Fruit fly (Drosophila melanogaster) whole organism, embryonic: ENCODE results near the gene CG42500.

Source experiments
- ATbp ChIP-seq: fragments of 200-800 bp; sonication (Bioruptor generic); optimal IDR thresholded peaks from 2 replicates; lab custom pipeline; 2017; ENCODE audit warnings: missing biosample characterization, mild to moderate bottlenecking, missing genetic modification characterization, missing genetic modification reagents
- Abd-B ChIP-seq: fragments of 200-800 bp; sonication (Bioruptor generic); optimal IDR thresholded peaks from 2 replicates; lab custom pipeline; 2018; ENCODE audit warnings: missing biosample characterization, mild to moderate bottlenecking, missing genetic modification characterization, moderate library complexity
- CG10267 ChIP-seq: fragments of 200-800 bp; sonication (Bioruptor generic); optimal IDR thresholded peaks from 2 replicates; lab custom pipeline; 2018; ENCODE audit warnings: missing biosample characterization, mild to moderate bottlenecking, missing genetic modification characterization, moderate library complexity
- CG11247 ChIP-seq: fragments of 200-800 bp; sonication (Bioruptor generic); IDR thresholded peaks from 2 replicates; pipeline ENCODE4 v1.3.6; 2022; ENCODE audit warnings: missing biosample characterization, missing genetic modification characterization
- CG12942 ChIP-seq: fragments of 200-800 bp; sonication (Bioruptor generic); optimal IDR thresholded peaks from 3 replicates; lab custom pipeline; 2016; ENCODE audit warnings: missing biosample characterization, missing genetic modification characterization
- CG13424 ChIP-seq: fragments of 200-800 bp; sonication (Bioruptor generic); optimal IDR thresholded peaks from 2 replicates; lab custom pipeline; 2019; ENCODE audit warnings: missing biosample characterization, mild to moderate bottlenecking, missing genetic modification characterization, moderate library complexity
- CG15269 ChIP-seq: fragments of 200-800 bp; sonication (Bioruptor generic); optimal IDR thresholded peaks from 2 replicates; lab custom pipeline; 2018; ENCODE audit warnings: missing biosample characterization, mild to moderate bottlenecking, missing genetic modification characterization, moderate library complexity
- CG18476 ChIP-seq: fragments of 200-800 bp; sonication (Bioruptor generic); optimal IDR thresholded peaks from 2 replicates; lab custom pipeline; 2016; ENCODE audit warnings: missing biosample characterization, mild to moderate bottlenecking, missing genetic modification characterization
- CG18764 ChIP-seq: fragments of 200-800 bp; sonication (Bioruptor generic); optimal IDR thresholded peaks from 3 replicates; lab custom pipeline; 2016; ENCODE audit warnings: missing biosample characterization, missing genetic modification characterization
- CG6272 ChIP-seq: fragments of 200-800 bp; sonication (Bioruptor generic); IDR thresholded peaks from 2 replicates; pipeline ENCODE4 v1.3.6; 2022; ENCODE audit warnings: missing biosample characterization, missing genetic modification characterization
- CG6791 ChIP-seq: fragments of 200-800 bp; sonication (Bioruptor generic); IDR thresholded peaks from 3 replicates; pipeline ENCODE4 v1.3.6; 2022; ENCODE audit warnings: missing biosample characterization, missing genetic modification characterization; ENCODE audit not compliant: partially characterized antibody
- CG6854 ChIP-seq: fragments of 200-800 bp; sonication (Bioruptor generic); optimal IDR thresholded peaks from 3 replicates; lab custom pipeline; 2017; ENCODE audit warnings: missing biosample characterization, mild to moderate bottlenecking, missing genetic modification characterization
- CG8944 ChIP-seq: fragments of 200-800 bp; sonication (Bioruptor generic); optimal IDR thresholded peaks from 3 replicates; lab custom pipeline; 2016; ENCODE audit warnings: missing biosample characterization, missing genetic modification characterization
- CTCF ChIP-seq: fragments of 200-800 bp; sonication (Bioruptor generic); optimal IDR thresholded peaks from 2 replicates; lab custom pipeline; 2017; ENCODE audit warnings: missing biosample characterization, mild to moderate bottlenecking, missing genetic modification characterization, moderate library complexity
- D19A ChIP-seq: fragments of 200-800 bp; optimal IDR thresholded peaks from 3 replicates; lab custom pipeline; 2019; ENCODE audit warnings: missing biosample characterization, mild to moderate bottlenecking, missing genetic modification characterization, moderate library complexity
- Dll ChIP-seq: fragments of 200-800 bp; sonication (Bioruptor generic); IDR thresholded peaks from 4 replicates; pipeline ENCODE4 v1.3.6; 2022; ENCODE audit warnings: missing biosample characterization, missing genetic modification characterization; ENCODE audit not compliant: partially characterized antibody
- Drgx ChIP-seq: fragments of 200-800 bp; sonication (Bioruptor generic); IDR thresholded peaks from 2 replicates; pipeline ENCODE4 v1.3.6; 2022; ENCODE audit warnings: missing biosample characterization, missing genetic modification characterization
- E2f2 ChIP-seq: fragments of 200-800 bp; sonication (Bioruptor generic); IDR thresholded peaks from 2 replicates; pipeline ENCODE4 v1.3.6; 2022; ENCODE audit warnings: missing biosample characterization, missing genetic modification characterization
- ERR ChIP-seq: fragments of 200-800 bp; sonication (Bioruptor generic); optimal IDR thresholded peaks from 2 replicates; lab custom pipeline; 2016; ENCODE audit warnings: missing biosample characterization, missing genetic modification characterization
- HLH4C ChIP-seq: fragments of 200-800 bp; sonication (Bioruptor generic); IDR thresholded peaks from 3 replicates; pipeline ENCODE4 v1.3.6; 2022; ENCODE audit warnings: missing biosample characterization, missing genetic modification characterization; ENCODE audit not compliant: partially characterized antibody
- HmgD ChIP-seq: fragments of 200-800 bp; sonication (Bioruptor generic); optimal IDR thresholded peaks from 3 replicates; lab custom pipeline; 2016; ENCODE audit warnings: missing biosample characterization, missing genetic modification characterization
- Kr ChIP-seq: fragments of 200-800 bp; sonication (Bioruptor generic); optimal IDR thresholded peaks from 2 replicates; lab custom pipeline; 2017; ENCODE audit warnings: missing biosample characterization, mild to moderate bottlenecking, missing genetic modification characterization
- Lhr ChIP-seq: fragments of 200-800 bp; sonication (Bioruptor generic); optimal IDR thresholded peaks from 3 replicates; lab custom pipeline; 2017; ENCODE audit warnings: mild to moderate bottlenecking, missing biosample characterization, missing genetic modification reagents, missing genetic modification characterization
- Med ChIP-seq: fragments of 200-800 bp; sonication (Bioruptor generic); peaks from one replicate; lab custom pipeline; 2016; ENCODE audit warnings: missing biosample characterization, missing genetic modification characterization, mild to moderate bottlenecking, inconsistent platforms, moderate library complexity
- Nf-YA ChIP-seq: fragments of 200-800 bp; sonication (Bioruptor generic); IDR thresholded peaks from 2 replicates; pipeline ENCODE4 v1.3.6; 2022; ENCODE audit warnings: missing biosample characterization, missing genetic modification characterization
- Nf-YC ChIP-seq: fragments of 200-800 bp; optimal IDR thresholded peaks from 3 replicates; lab custom pipeline; 2019; ENCODE audit warnings: missing biosample characterization, mild to moderate bottlenecking, missing genetic modification characterization, moderate library complexity
- Oaz ChIP-seq: fragments of 200-800 bp; sonication (Bioruptor generic); IDR thresholded peaks from 2 replicates; pipeline ENCODE4 v1.3.6; 2022; ENCODE audit warnings: missing biosample characterization, missing genetic modification characterization
- Ravus ChIP-seq: fragments of 200-800 bp; sonication (Bioruptor generic); IDR thresholded peaks from 2 replicates; pipeline ENCODE4 v1.3.6; 2022; ENCODE audit warnings: missing biosample characterization, missing genetic modification characterization
- Rfx ChIP-seq: fragments of 200-800 bp; sonication (Bioruptor generic); IDR thresholded peaks from 2 replicates; pipeline ENCODE4 v1.3.6; 2022; ENCODE audit warnings: missing biosample characterization, missing genetic modification characterization
- Sox100B ChIP-seq: fragments of 200-800 bp; sonication (Bioruptor generic); optimal IDR thresholded peaks from 3 replicates; lab custom pipeline; 2018; ENCODE audit warnings: missing biosample characterization, mild to moderate bottlenecking, missing genetic modification characterization
- Sox102F ChIP-seq: fragments of 200-800 bp; sonication (Bioruptor generic); optimal IDR thresholded peaks from 2 replicates; lab custom pipeline; 2018; ENCODE audit warnings: missing biosample characterization, mild to moderate bottlenecking, missing genetic modification characterization, moderate library complexity
- Ssrp ChIP-seq: fragments of 200-800 bp; sonication (Bioruptor generic); optimal IDR thresholded peaks from 2 replicates; lab custom pipeline; 2018; ENCODE audit warnings: missing biosample characterization, mild to moderate bottlenecking, missing genetic modification characterization, moderate library complexity
- YL-1 ChIP-seq: fragments of 200-800 bp; sonication (Bioruptor generic); optimal IDR thresholded peaks from 3 replicates; lab custom pipeline; 2017; ENCODE audit warnings: missing biosample characterization, mild to moderate bottlenecking, missing genetic modification characterization
- ab ChIP-seq: fragments of 200-800 bp; sonication (Bioruptor generic); optimal IDR thresholded peaks from 2 replicates; lab custom pipeline; 2016; ENCODE audit warnings: missing biosample characterization, missing genetic modification characterization
- cad ChIP-seq: fragments of >200 bp; optimal IDR thresholded peaks from 2 replicates; lab custom pipeline; 2017; ENCODE audit warnings: missing biosample characterization, missing genetic modification characterization
- cato ChIP-seq: fragments of 200-800 bp; sonication (Bioruptor generic); optimal IDR thresholded peaks from 2 replicates; lab custom pipeline; 2016; ENCODE audit warnings: missing biosample characterization, missing genetic modification characterization, borderline replicate concordance
- da ChIP-seq: fragments of 200-800 bp; sonication (Bioruptor generic); optimal IDR thresholded peaks from 2 replicates; lab custom pipeline; 2016; ENCODE audit warnings: missing biosample characterization, missing genetic modification characterization
- dysf ChIP-seq: fragments of 200-800 bp; sonication (Bioruptor generic); IDR thresholded peaks from 3 replicates; pipeline ENCODE4 v1.3.6; 2022; ENCODE audit warnings: missing biosample characterization, missing genetic modification characterization
- ems ChIP-seq: fragments of 200-800 bp; sonication (Bioruptor generic); optimal IDR thresholded peaks from 3 replicates; lab custom pipeline; 2016; ENCODE audit warnings: missing biosample characterization, missing genetic modification characterization
- ewg ChIP-seq: fragments of 200-800 bp; sonication (Bioruptor generic); optimal IDR thresholded peaks from 3 replicates; lab custom pipeline; 2017; ENCODE audit warnings: mild to moderate bottlenecking, missing biosample characterization, missing genetic modification reagents, missing genetic modification characterization
- eyg ChIP-seq: fragments of 200-800 bp; sonication (Bioruptor generic); optimal IDR thresholded peaks from 3 replicates; lab custom pipeline; 2016; ENCODE audit warnings: missing biosample characterization, missing genetic modification characterization
- gcm2 ChIP-seq: fragments of 200-800 bp; sonication (Bioruptor generic); optimal IDR thresholded peaks from 2 replicates; lab custom pipeline; 2016; ENCODE audit warnings: missing biosample characterization, missing genetic modification characterization
- nerfin-1 ChIP-seq: fragments of 200-800 bp; sonication (Bioruptor generic); optimal IDR thresholded peaks from 3 replicates; lab custom pipeline; 2019; ENCODE audit warnings: missing biosample characterization, mild to moderate bottlenecking, missing genetic modification characterization, moderate library complexity
- org-1 ChIP-seq: fragments of 200-800 bp; sonication (Bioruptor generic); optimal IDR thresholded peaks from 2 replicates; lab custom pipeline; 2017; ENCODE audit warnings: missing biosample characterization, missing genetic modification characterization
- pfk ChIP-seq: fragments of 200-800 bp; sonication (Bioruptor generic); optimal IDR thresholded peaks from 2 replicates; lab custom pipeline; 2018; ENCODE audit warnings: missing biosample characterization, mild to moderate bottlenecking, missing genetic modification characterization, moderate library complexity
- pita ChIP-seq: fragments of 200-800 bp; sonication (Bioruptor generic); optimal IDR thresholded peaks from 2 replicates; lab custom pipeline; 2017; ENCODE audit warnings: missing biosample characterization, mild to moderate bottlenecking, missing genetic modification characterization
- sug ChIP-seq: fragments of 200-800 bp; optimal IDR thresholded peaks from 2 replicates; lab custom pipeline; 2019; ENCODE audit warnings: missing biosample characterization, mild to moderate bottlenecking, missing genetic modification characterization, moderate library complexity
- tgo ChIP-seq: fragments of 200-800 bp; sonication (Bioruptor generic); IDR thresholded peaks from 3 replicates; pipeline ENCODE4 v1.3.6; 2022; ENCODE audit warnings: missing biosample characterization, missing genetic modification characterization
- vnd ChIP-seq: fragments of 200-800 bp; sonication (Bioruptor generic); IDR thresholded peaks from 3 replicates; pipeline ENCODE4 v1.3.6; 2022; ENCODE audit warnings: missing biosample characterization, missing genetic modification characterization; ENCODE audit not compliant: partially characterized antibody
- wek ChIP-seq: fragments of 200-800 bp; sonication (Bioruptor generic); optimal IDR thresholded peaks from 3 replicates; lab custom pipeline; 2018; ENCODE audit warnings: missing biosample characterization, mild to moderate bottlenecking, missing genetic modification characterization, moderate library complexity

CG42500 gene

dm6 chr3R:14125479-14126121, 26.9 kb downstream of the CG42500 start, which contains the start of the genes 140up and Polr2B (continued):
- TF ChIP-seq eyg (GFP tag; lab: Kevin White, UChicago) (peak; percentile 38), Ssrp (tag; lab: Kevin White, UChicago) (peak; percentile 95), E2f2 (GFP tag; lab: Robert Waterston, UW) (peak; percentile 70), cato (peak; percentile 93), nerfin-1 (peak; percentile 90), Kr (GFP tag; lab: Kevin White, UChicago) (no peak), CG6854 (GFP tag; lab: Kevin White, UChicago) (peak; percentile 61), Nf-YC (tag; lab: Kevin White, UChicago) (peak; percentile 86), CG18764 (GFP tag; lab: Kevin White, UChicago) (peak; percentile 91), CG15269 (tag; lab: Kevin White, UChicago) (peak; percentile 93), CG6272 (GFP tag; lab: Robert Waterston, UW) (peak; percentile 93), ewg (GFP tag; lab: Kevin White, UChicago) (peak; percentile 81), HLH4C (GFP tag; lab: Robert Waterston, UW) (no peak), Sox102F (GFP tag; lab: Kevin White, UChicago) (peak; percentile 95), pita (GFP tag; lab: Kevin White, UChicago) (no peak), Ravus (peak; percentile 80), CTCF (GFP tag; lab: Kevin White, UChicago) (peak; percentile 20), D19A (tag; lab: Kevin White, UChicago) (peak; percentile 85), gcm2 (GFP tag; lab: Kevin White, UChicago) (no peak), wek (no peak), ems (GFP tag; lab: Kevin White, UChicago) (peak; percentile 82), CG18476 (GFP tag; lab: Kevin White, UChicago) (peak; percentile 93), YL-1 (GFP tag; lab: Kevin White, UChicago) (peak; percentile 88), Oaz (GFP tag; lab: Robert Waterston, UW) (peak; percentile 63), CG13424 (tag; lab: Kevin White, UChicago) (peak; percentile 95), CG6791 (GFP tag; lab: Robert Waterston, UW) (no peak), Lhr (GFP tag; lab: Kevin White, UChicago) (peak; percentile 60), CG11247 (GFP tag; lab: Robert Waterston, UW) (peak; percentile 91), Rfx (peak; percentile 96), Drgx (GFP tag; lab: Robert Waterston, UW) (peak; percentile 83), vnd (no peak), Abd-B (GFP tag; lab: Kevin White, UChicago) (peak; percentile 95), HmgD (GFP tag; lab: Kevin White, UChicago) (peak; percentile 58), org-1 (peak; percentile 81), da (GFP tag; lab: Kevin White, UChicago) (peak; percentile 49), dysf (GFP tag; lab: Robert Waterston, UW) (peak; percentile 95), tgo (GFP tag; lab: Robert Waterston, UW) (peak; percentile 95), ATbp (peak; percentile 81), pfk (GFP tag; lab: Kevin White, UChicago) (no peak), ERR (GFP tag; lab: Kevin White, UChicago) (peak; percentile 22), CG8944 (peak; percentile 80), Sox100B (peak; percentile 93), Dll (0 out of 4 replicates have a peak, but pooled peaks have one; percentile 27), CG12942 (GFP tag; lab: Kevin White, UChicago) (peak; percentile 94), cad (GFP tag; lab: Kevin White, UChicago) (no peak), Nf-YA (GFP tag; lab: Robert Waterston, UW) (peak; percentile 79), sug (tag; lab: Kevin White, UChicago) (peak; percentile 93), ab (GFP tag; lab: Kevin White, UChicago) (peak; percentile 62), Med (GFP tag; lab: Kevin White, UChicago) (peak; percentile 96), CG10267 (tag; lab: Kevin White, UChicago) (peak; percentile 100)
